Worm (Caenorhabditis elegans): ENCODE results near the gene qns-1.

ce11 chrIV:10177779-10178178 lies 41.3 kb downstream of the qns-1 start, which contains the start of gene mspn-1:
- TF ChIP-seq hlh-8 (tag; optimal IDR thresholded peaks at IDR 0.05) (no peak), pag-3 (tag; optimal IDR thresholded peaks at IDR 0.05; ENCODE audit: borderline replicate concordance) (no peak), npax-4 (tag; optimal IDR thresholded peaks at IDR 0.05) (no peak), ceh-18 (tag; optimal IDR thresholded peaks at IDR 0.05) (no peak), T23F11.4 (GFP tag; optimal IDR thresholded peaks at IDR 0.05) (no peak), elt-2 (tag; optimal IDR thresholded peaks at IDR 0.05) (no peak)

Data from whole organism, late embryonic.